Fruit fly (Drosophila melanogaster) whole organism, embryonic: Measurements from ENCODE around the gene qjt.

Source experiments
- CG10209 ChIP-seq: fragments of 200-800 bp; sonication (Bioruptor generic); optimal IDR thresholded peaks from 3 replicates; lab custom pipeline; 2017; ENCODE audit warnings: missing biosample characterization, mild to moderate bottlenecking, missing genetic modification characterization, missing genetic modification reagents
- CG10274 ChIP-seq: fragments of 200-800 bp; sonication (Bioruptor generic); optimal IDR thresholded peaks from 3 replicates; lab custom pipeline; 2017; ENCODE audit warnings: missing biosample characterization, mild to moderate bottlenecking, missing genetic modification characterization
- CG11247 ChIP-seq: fragments of 200-800 bp; sonication (Bioruptor generic); IDR thresholded peaks from 2 replicates; pipeline ENCODE4 v1.3.6; 2022; ENCODE audit warnings: missing biosample characterization, missing genetic modification characterization
- CG11560 ChIP-seq: fragments of 200-800 bp; sonication (Bioruptor generic); IDR thresholded peaks from 3 replicates; pipeline ENCODE4 v1.3.6; 2022; ENCODE audit warnings: missing biosample characterization, missing genetic modification characterization
- CG12071 ChIP-seq: fragments of 200-800 bp; sonication (Bioruptor generic); optimal IDR thresholded peaks from 3 replicates; lab custom pipeline; 2018; ENCODE audit warnings: missing biosample characterization, mild to moderate bottlenecking, missing genetic modification characterization
- CG12769 ChIP-seq: fragments of 200-800 bp; sonication (Bioruptor generic); optimal IDR thresholded peaks from 2 replicates; lab custom pipeline; 2019; ENCODE audit warnings: missing biosample characterization, mild to moderate bottlenecking, missing genetic modification characterization, moderate library complexity
- CG13287 ChIP-seq: fragments of 200-800 bp; sonication (Bioruptor generic); IDR thresholded peaks from 2 replicates; pipeline ENCODE4 v1.3.6; 2022; ENCODE audit warnings: missing biosample characterization, missing genetic modification characterization; ENCODE audit not compliant: partially characterized antibody
- CG13624 ChIP-seq: fragments of 200-800 bp; sonication (Bioruptor generic); optimal IDR thresholded peaks from 2 replicates; lab custom pipeline; 2016; ENCODE audit warnings: missing biosample characterization, missing genetic modification characterization
- CG13894 ChIP-seq: fragments of 200-800 bp; sonication (Bioruptor generic); optimal IDR thresholded peaks from 3 replicates; lab custom pipeline; 2018; ENCODE audit warnings: missing biosample characterization, mild to moderate bottlenecking, missing genetic modification characterization, moderate library complexity
- CG14441 ChIP-seq: fragments of 200-800 bp; sonication (Bioruptor generic); IDR thresholded peaks from 2 replicates; pipeline ENCODE4 v1.3.6; 2022; ENCODE audit warnings: missing biosample characterization, missing genetic modification characterization
- CG15514 ChIP-seq: fragments of 200-800 bp; sonication (Bioruptor generic); optimal IDR thresholded peaks from 3 replicates; lab custom pipeline; 2017; ENCODE audit warnings: missing biosample characterization, missing genetic modification characterization, mild to moderate bottlenecking, moderate library complexity, missing genetic modification reagents
- CG1647 ChIP-seq: fragments of 200-800 bp; sonication (Bioruptor generic); optimal IDR thresholded peaks from 3 replicates; lab custom pipeline; 2016; ENCODE audit warnings: missing biosample characterization, missing genetic modification characterization
- CG16813 ChIP-seq: fragments of 200-800 bp; sonication (Bioruptor generic); IDR thresholded peaks from 3 replicates; pipeline ENCODE4 v1.3.6; 2022; ENCODE audit warnings: missing biosample characterization, missing genetic modification characterization; ENCODE audit not compliant: partially characterized antibody
- CG16815 ChIP-seq: fragments of 200-800 bp; sonication (Bioruptor generic); optimal IDR thresholded peaks from 3 replicates; lab custom pipeline; 2017; ENCODE audit warnings: missing biosample characterization, mild to moderate bottlenecking, missing genetic modification characterization
- CG17186 ChIP-seq: fragments of 200-800 bp; sonication (Bioruptor generic); optimal IDR thresholded peaks from 3 replicates; lab custom pipeline; 2017; ENCODE audit warnings: missing biosample characterization, missing genetic modification reagents, missing genetic modification characterization
- CG17568 ChIP-seq: fragments of 200-800 bp; sonication (Bioruptor generic); optimal IDR thresholded peaks from 2 replicates; lab custom pipeline; 2018; ENCODE audit warnings: missing biosample characterization, mild to moderate bottlenecking, missing genetic modification characterization, moderate library complexity
- CG17912 ChIP-seq: fragments of 200-800 bp; sonication (Bioruptor generic); optimal IDR thresholded peaks from 2 replicates; lab custom pipeline; 2018; ENCODE audit warnings: missing biosample characterization, mild to moderate bottlenecking, missing genetic modification characterization
- CG32772 ChIP-seq: fragments of 200-800 bp; sonication (Bioruptor generic); IDR thresholded peaks from 2 replicates; pipeline ENCODE4 v1.3.6; 2022; ENCODE audit warnings: missing biosample characterization, missing genetic modification characterization
- CG3838 ChIP-seq: fragments of 200-800 bp; sonication (Bioruptor generic); optimal IDR thresholded peaks from 3 replicates; lab custom pipeline; 2016; ENCODE audit warnings: missing biosample characterization, missing genetic modification characterization
- CG3995 ChIP-seq: fragments of 200-800 bp; sonication (Bioruptor generic); optimal IDR thresholded peaks from 3 replicates; lab custom pipeline; 2016; ENCODE audit warnings: missing biosample characterization, missing genetic modification characterization
- CG4617 ChIP-seq: fragments of 200-800 bp; sonication (Bioruptor generic); optimal IDR thresholded peaks from 3 replicates; lab custom pipeline; 2016; ENCODE audit warnings: missing biosample characterization, missing genetic modification characterization, borderline replicate concordance
- CG8765 ChIP-seq: fragments of 200-800 bp; sonication (Bioruptor generic); IDR thresholded peaks from 2 replicates; pipeline ENCODE4 v1.3.6; 2022; ENCODE audit warnings: missing biosample characterization, missing genetic modification characterization
- CG8924 ChIP-seq: fragments of 200-800 bp; optimal IDR thresholded peaks from 3 replicates; lab custom pipeline; 2019; ENCODE audit warnings: missing biosample characterization, mild to moderate bottlenecking, missing genetic modification characterization, moderate library complexity
- CG8944 ChIP-seq: fragments of 200-800 bp; sonication (Bioruptor generic); optimal IDR thresholded peaks from 3 replicates; lab custom pipeline; 2016; ENCODE audit warnings: missing biosample characterization, missing genetic modification characterization
- CG9727 ChIP-seq: fragments of 200-800 bp; sonication (Bioruptor generic); optimal IDR thresholded peaks from 3 replicates; lab custom pipeline; 2017; ENCODE audit warnings: missing biosample characterization, mild to moderate bottlenecking, missing genetic modification characterization
- Deaf1 ChIP-seq: fragments of 200-800 bp; optimal IDR thresholded peaks from 3 replicates; lab custom pipeline; 2019; ENCODE audit warnings: missing biosample characterization, mild to moderate bottlenecking, missing genetic modification characterization, moderate library complexity
- Ets65A ChIP-seq: fragments of 200-800 bp; sonication (Bioruptor generic); peaks from one replicate; lab custom pipeline; 2016; ENCODE audit warnings: missing biosample characterization, missing genetic modification characterization
- Fer1 ChIP-seq: fragments of 200-800 bp; sonication (Bioruptor generic); optimal IDR thresholded peaks from 2 replicates; lab custom pipeline; 2017; ENCODE audit warnings: missing biosample characterization, mild to moderate bottlenecking, missing genetic modification characterization
- GATAe ChIP-seq: fragments of 200-800 bp; sonication (Bioruptor generic); conservative IDR thresholded peaks from 2 replicates; pipeline ENCODE4 v1.3.6; 2022; ENCODE audit warnings: missing biosample characterization, missing genetic modification characterization
- MBD-R2 ChIP-seq: fragments of 200-800 bp; sonication (Bioruptor generic); IDR thresholded peaks from 2 replicates; pipeline ENCODE4 v1.3.6; 2022; ENCODE audit warnings: missing biosample characterization, missing genetic modification characterization
- Mes4 ChIP-seq: fragments of 200-800 bp; sonication (Bioruptor generic); optimal IDR thresholded peaks from 2 replicates; lab custom pipeline; 2016; ENCODE audit warnings: missing biosample characterization, missing genetic modification characterization
- Nf-YC ChIP-seq: fragments of 200-800 bp; optimal IDR thresholded peaks from 3 replicates; lab custom pipeline; 2019; ENCODE audit warnings: missing biosample characterization, mild to moderate bottlenecking, missing genetic modification characterization, moderate library complexity
- Ssrp ChIP-seq: fragments of 200-800 bp; sonication (Bioruptor generic); optimal IDR thresholded peaks from 2 replicates; lab custom pipeline; 2018; ENCODE audit warnings: missing biosample characterization, mild to moderate bottlenecking, missing genetic modification characterization, moderate library complexity
- aop ChIP-seq: fragments of 200-800 bp; sonication (Bioruptor generic); IDR thresholded peaks from 2 replicates; pipeline ENCODE4 v1.3.6; 2022; ENCODE audit warnings: missing biosample characterization, missing genetic modification characterization
- ara ChIP-seq: fragments of 200-800 bp; sonication (Bioruptor generic); IDR thresholded peaks from 2 replicates; pipeline ENCODE4 v1.3.6; 2022; ENCODE audit warnings: missing biosample characterization, missing genetic modification characterization
- chif ChIP-seq, 2 experiments: fragments of 200-800 bp; sonication (Bioruptor generic); optimal IDR thresholded peaks; 3 replicates each; lab custom pipeline; 2016; ENCODE audit warnings: missing biosample characterization in 2 of 2, missing genetic modification characterization in 2 of 2
- dimm ChIP-seq: fragments of 200-800 bp; sonication (Bioruptor generic); IDR thresholded peaks from 2 replicates; pipeline ENCODE4 v1.3.6; 2022; ENCODE audit warnings: missing biosample characterization, missing genetic modification characterization
- eve ChIP-seq, 2 experiments: fragments of >200 bp; optimal IDR thresholded peaks; 2 replicates each; lab custom pipeline; 2017; ENCODE audit warnings: missing biosample characterization in 2 of 2, missing genetic modification characterization in 2 of 2
- fd102C ChIP-seq: fragments of 200-800 bp; sonication (Bioruptor generic); optimal IDR thresholded peaks from 2 replicates; lab custom pipeline; 2018; ENCODE audit warnings: missing biosample characterization, mild to moderate bottlenecking, missing genetic modification characterization, moderate library complexity
- klu ChIP-seq: fragments of 200-800 bp; sonication (Bioruptor generic); IDR thresholded peaks from 2 replicates; pipeline ENCODE4 v1.3.6; 2022; ENCODE audit warnings: missing biosample characterization, missing genetic modification characterization
- lola ChIP-seq, 3 experiments: fragments of >200 bp in 2 of 3; fragments of 200-800 bp in 1 of 3; sonication (Bioruptor generic) in 1 of 3; optimal IDR thresholded peaks; 2 replicates each; lab custom pipeline; 2017 to 2019; ENCODE audit warnings: missing biosample characterization in 3 of 3, missing genetic modification characterization in 3 of 3, mild to moderate bottlenecking in 1 of 3, moderate library complexity in 1 of 3
- otp ChIP-seq: fragments of 200-800 bp; sonication (Bioruptor generic); IDR thresholded peaks from 3 replicates; pipeline ENCODE4, ENCODE4 v1.3.6; 2022; ENCODE audit warnings: missing biosample characterization, missing genetic modification characterization
- ranshi ChIP-seq: fragments of 200-800 bp; sonication (Bioruptor generic); IDR thresholded peaks from 2 replicates; pipeline ENCODE4 v1.3.6; 2022; ENCODE audit warnings: missing biosample characterization, missing genetic modification characterization
- run ChIP-seq: fragments of 200-800 bp; sonication (Bioruptor generic); optimal IDR thresholded peaks from 3 replicates; lab custom pipeline; 2018; ENCODE audit warnings: missing biosample characterization, mild to moderate bottlenecking, missing genetic modification characterization
- sc ChIP-seq, 3 experiments: fragments of >200 bp in 2 of 3; fragments of 200-800 bp in 1 of 3; sonication (Bioruptor generic) in 1 of 3; optimal IDR thresholded peaks; 2 replicates in 2 of 3; 3 replicates in 1 of 3; lab custom pipeline; 2017; ENCODE audit warnings: mild to moderate bottlenecking in 1 of 3, missing biosample characterization in 1 of 3, missing genetic modification characterization in 1 of 3, missing genetic modification reagents in 1 of 3
- sima ChIP-seq: fragments of 200-800 bp; sonication (Bioruptor generic); optimal IDR thresholded peaks from 2 replicates; lab custom pipeline; 2016; ENCODE audit warnings: missing biosample characterization, missing genetic modification characterization
- slou ChIP-seq: fragments of 200-800 bp; sonication (Bioruptor generic); optimal IDR thresholded peaks from 3 replicates; lab custom pipeline; 2016; ENCODE audit warnings: missing biosample characterization, missing genetic modification characterization
- sna ChIP-seq: fragments of 200-800 bp; sonication (Bioruptor generic); IDR thresholded peaks from 2 replicates; pipeline ENCODE4 v1.3.6; 2022; ENCODE audit warnings: missing biosample characterization, missing genetic modification characterization; ENCODE audit not compliant: partially characterized antibody
- twi ChIP-seq: fragments of 200-800 bp; optimal IDR thresholded peaks from 2 replicates; lab custom pipeline; 2019; ENCODE audit warnings: missing biosample characterization, mild to moderate bottlenecking, missing genetic modification characterization, moderate library complexity
- vvl ChIP-seq: fragments of 200-800 bp; sonication (Bioruptor generic); IDR thresholded peaks from 2 replicates; pipeline ENCODE4 v1.3.6; 2022; ENCODE audit warnings: missing biosample characterization, missing genetic modification characterization
- zfh2 ChIP-seq: fragments of 200-800 bp; sonication (Bioruptor generic); optimal IDR thresholded peaks from 2 replicates; lab custom pipeline; 2016; ENCODE audit warnings: missing biosample characterization, missing genetic modification characterization

The qjt gene

DNA sequence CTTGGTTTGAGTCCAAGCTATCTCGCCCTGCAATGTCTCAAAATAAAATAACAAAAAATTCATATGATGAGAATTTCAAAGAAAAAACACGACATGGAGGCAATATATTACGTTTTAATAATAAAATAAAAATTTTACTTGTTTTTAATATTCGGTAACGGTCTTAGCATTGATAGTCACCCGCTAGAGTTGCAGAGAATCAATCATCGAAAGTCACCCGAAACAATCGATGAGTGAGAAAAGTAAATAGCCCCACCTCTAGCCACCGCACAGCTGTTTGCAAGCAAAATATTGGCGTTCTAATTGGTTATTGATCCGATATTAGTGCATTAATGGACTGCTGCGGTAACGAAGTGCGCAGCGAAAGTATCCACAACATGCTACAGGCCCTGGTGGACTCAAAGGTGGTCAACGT, 2.9 kb upstream of the qjt start, which contains the start of gene CG34250 (continued):
- TF ChIP-seq CG16815 (GFP tag; lab: Kevin White, UChicago), result no peak
- peak; percentile 31 for TF ChIP-seq CG9727 (GFP tag; lab: Kevin White, UChicago)
- no peak for TF ChIP-seq Ssrp (tag; lab: Kevin White, UChicago)
- TF ChIP-seq fd102C (GFP tag; lab: Kevin White, UChicago), result no peak
- peak; percentile 37 for TF ChIP-seq twi
- no peak for TF ChIP-seq chif (GFP tag; optimal IDR thresholded peaks at IDR 0.05; lab: Kevin White, UChicago)
- TF ChIP-seq Deaf1 (tag; lab: Kevin White, UChicago), result peak; percentile 3
- TF ChIP-seq ara (GFP tag; lab: Robert Waterston, UW), result no peak
- peak; percentile 77 for TF ChIP-seq CG15514 (GFP tag; lab: Kevin White, UChicago)
- TF ChIP-seq lola (GFP tag; optimal IDR thresholded peaks at IDR 0.05; lab: Kevin White, UChicago), result peak in 1 of 3 experiments; percentile 6
- TF ChIP-seq MBD-R2, result peak; percentile 68
- no peak for TF ChIP-seq sc (optimal IDR thresholded peaks at IDR 0.05; lab: Kevin White, UChicago)
- TF ChIP-seq sc (GFP tag; optimal IDR thresholded peaks at IDR 0.05; lab: Kevin White, UChicago), result no peak
- TF ChIP-seq otp (GFP tag; lab: Robert Waterston, UW), result no peak
- TF ChIP-seq sna (GFP tag; lab: Robert Waterston, UW), result peak; percentile 76
- no peak for TF ChIP-seq CG1647
- peak; percentile 74 for TF ChIP-seq CG4617
- TF ChIP-seq CG13894 (tag; lab: Kevin White, UChicago), result peak; percentile 60
- no peak for TF ChIP-seq CG14441 (GFP tag; lab: Robert Waterston, UW)
- peak; percentile 30 for TF ChIP-seq Fer1
- no peak for TF ChIP-seq CG12071 (GFP tag; lab: Kevin White, UChicago)
- TF ChIP-seq sima (GFP tag; lab: Kevin White, UChicago), result no peak
- TF ChIP-seq Mes4 (GFP tag; lab: Kevin White, UChicago), result no peak
- TF ChIP-seq vvl, result no peak
- TF ChIP-seq CG3995 (GFP tag; lab: Kevin White, UChicago), result peak; percentile 69
- TF ChIP-seq CG17186, result peak; percentile 14
- TF ChIP-seq run, result no peak
- no peak for TF ChIP-seq CG32772 (GFP tag; lab: Robert Waterston, UW)
- TF ChIP-seq CG10274 (GFP tag; lab: Kevin White, UChicago), result peak; percentile 0
- no peak for TF ChIP-seq klu (GFP tag; lab: Robert Waterston, UW)
- peak; percentile 10 for TF ChIP-seq slou (GFP tag; lab: Kevin White, UChicago)
- no peak for TF ChIP-seq eve (GFP tag; optimal IDR thresholded peaks at IDR 0.05; lab: Kevin White, UChicago)
- TF ChIP-seq aop (GFP tag; lab: Robert Waterston, UW), result no peak
- TF ChIP-seq dimm, result no peak
- TF ChIP-seq CG11247 (GFP tag; lab: Robert Waterston, UW), result no peak
- TF ChIP-seq CG8944 (GFP tag; lab: Kevin White, UChicago), result no peak
- TF ChIP-seq CG3838 (GFP tag; lab: Kevin White, UChicago), result peak; percentile 28
- TF ChIP-seq CG13624 (GFP tag; lab: Kevin White, UChicago), result no peak
- TF ChIP-seq zfh2 (GFP tag; lab: Kevin White, UChicago), result peak; percentile 14
- peak; percentile 75 for TF ChIP-seq CG16813 (GFP tag; lab: Robert Waterston, UW)
- peak; percentile 48 for TF ChIP-seq CG12769
- TF ChIP-seq CG11560, result peak; percentile 55; the same call in 1 of the 3 replicates
- no peak for TF ChIP-seq ranshi (GFP tag; lab: Robert Waterston, UW)
- TF ChIP-seq GATAe, result no peak
- TF ChIP-seq CG10209, result peak; percentile 39
- no peak for TF ChIP-seq CG17568 (GFP tag; lab: Kevin White, UChicago)
- TF ChIP-seq CG8765 (GFP tag; lab: Robert Waterston, UW), result no peak
- peak; percentile 87 for TF ChIP-seq CG13287 (GFP tag; lab: Robert Waterston, UW)
- TF ChIP-seq CG17912 (GFP tag; lab: Kevin White, UChicago), result no peak
- peak; percentile 42 for TF ChIP-seq CG8924 (tag; lab: Kevin White, UChicago)
- TF ChIP-seq Nf-YC (tag; lab: Kevin White, UChicago), result peak; percentile 75
- no peak for TF ChIP-seq Ets65A (GFP tag; lab: Kevin White, UChicago)
